Fruit fly (Drosophila melanogaster) whole organism, embryonic: ENCODE data around the gene CG3598.

Experiments
- B-H1 ChIP-seq: fragments of 200-800 bp; sonication (Bioruptor generic); IDR thresholded peaks from 3 replicates; pipeline ENCODE4 v1.3.6; 2022; ENCODE audit warnings: missing biosample characterization, missing genetic modification characterization
- CG1024 ChIP-seq: fragments of 200-800 bp; sonication (Bioruptor generic); IDR thresholded peaks from 2 replicates; pipeline ENCODE4 v1.3.6; 2022; ENCODE audit warnings: missing biosample characterization, missing genetic modification characterization
- CG10462 ChIP-seq: fragments of 200-800 bp; sonication (Bioruptor generic); optimal IDR thresholded peaks from 2 replicates; lab custom pipeline; 2016; ENCODE audit warnings: missing biosample characterization, missing genetic modification characterization
- CG11247 ChIP-seq: fragments of 200-800 bp; sonication (Bioruptor generic); IDR thresholded peaks from 2 replicates; pipeline ENCODE4 v1.3.6; 2022; ENCODE audit warnings: missing biosample characterization, missing genetic modification characterization
- CG13624 ChIP-seq: fragments of 200-800 bp; sonication (Bioruptor generic); optimal IDR thresholded peaks from 2 replicates; lab custom pipeline; 2016; ENCODE audit warnings: missing biosample characterization, missing genetic modification characterization
- CG13894 ChIP-seq: fragments of 200-800 bp; sonication (Bioruptor generic); optimal IDR thresholded peaks from 3 replicates; lab custom pipeline; 2018; ENCODE audit warnings: missing biosample characterization, mild to moderate bottlenecking, missing genetic modification characterization, moderate library complexity
- CG15011 ChIP-seq: fragments of 200-800 bp; sonication (Bioruptor generic); optimal IDR thresholded peaks from 3 replicates; lab custom pipeline; 2018; ENCODE audit warnings: missing biosample characterization, mild to moderate bottlenecking, missing genetic modification characterization
- CG1647 ChIP-seq: fragments of 200-800 bp; sonication (Bioruptor generic); optimal IDR thresholded peaks from 3 replicates; lab custom pipeline; 2016; ENCODE audit warnings: missing biosample characterization, missing genetic modification characterization
- CG17385 ChIP-seq: fragments of 200-800 bp; sonication (Bioruptor generic); optimal IDR thresholded peaks from 3 replicates; lab custom pipeline; 2018; ENCODE audit warnings: missing biosample characterization, mild to moderate bottlenecking, missing genetic modification characterization
- CG17912 ChIP-seq: fragments of 200-800 bp; sonication (Bioruptor generic); optimal IDR thresholded peaks from 2 replicates; lab custom pipeline; 2018; ENCODE audit warnings: missing biosample characterization, mild to moderate bottlenecking, missing genetic modification characterization
- CG2116 ChIP-seq: fragments of 200-800 bp; sonication (Bioruptor generic); optimal IDR thresholded peaks from 3 replicates; lab custom pipeline; 2018; ENCODE audit warnings: missing biosample characterization, mild to moderate bottlenecking, missing genetic modification characterization
- CG2678 ChIP-seq: fragments of 200-800 bp; sonication (Bioruptor generic); optimal IDR thresholded peaks from 3 replicates; lab custom pipeline; 2019; ENCODE audit warnings: missing biosample characterization, mild to moderate bottlenecking, missing genetic modification characterization, moderate library complexity
- CG31441 ChIP-seq: fragments of 200-800 bp; sonication (Bioruptor generic); IDR thresholded peaks from 2 replicates; pipeline ENCODE4 v1.3.6; 2022; ENCODE audit warnings: missing biosample characterization, missing genetic modification characterization
- CG32532 ChIP-seq: fragments of 200-800 bp; sonication (Bioruptor generic); IDR thresholded peaks from 2 replicates; pipeline ENCODE4 v1.3.6; 2022; ENCODE audit warnings: missing biosample characterization, missing genetic modification characterization
- CG32772 ChIP-seq: fragments of 200-800 bp; sonication (Bioruptor generic); IDR thresholded peaks from 2 replicates; pipeline ENCODE4 v1.3.6; 2022; ENCODE audit warnings: missing biosample characterization, missing genetic modification characterization
- CG6175 ChIP-seq: fragments of 200-800 bp; sonication (Bioruptor generic); IDR thresholded peaks from 3 replicates; pipeline ENCODE4 v1.3.6; 2022; ENCODE audit warnings: missing biosample characterization, missing genetic modification characterization
- CG6683 ChIP-seq: fragments of 200-800 bp; sonication (Bioruptor generic); optimal IDR thresholded peaks from 2 replicates; lab custom pipeline; 2017; ENCODE audit warnings: missing biosample characterization, mild to moderate bottlenecking, missing genetic modification characterization, missing genetic modification reagents
- CG7839 ChIP-seq: fragments of 200-800 bp; sonication (Bioruptor generic); optimal IDR thresholded peaks from 3 replicates; lab custom pipeline; 2018; ENCODE audit warnings: missing biosample characterization, mild to moderate bottlenecking, missing genetic modification characterization, moderate library complexity
- CG9215 ChIP-seq: fragments of 200-800 bp; sonication (Bioruptor generic); IDR thresholded peaks from 2 replicates; pipeline ENCODE4 v1.3.6; 2022; ENCODE audit warnings: missing biosample characterization, missing genetic modification characterization
- CTCF ChIP-seq: fragments of 200-800 bp; sonication (Bioruptor generic); optimal IDR thresholded peaks from 2 replicates; lab custom pipeline; 2017; ENCODE audit warnings: missing biosample characterization, mild to moderate bottlenecking, missing genetic modification characterization, moderate library complexity
- D19B ChIP-seq: fragments of 200-800 bp; sonication (Bioruptor generic); optimal IDR thresholded peaks from 2 replicates; lab custom pipeline; 2017; ENCODE audit warnings: missing biosample characterization, mild to moderate bottlenecking, missing genetic modification characterization
- Dip3 ChIP-seq: fragments of 200-800 bp; sonication (Bioruptor generic); optimal IDR thresholded peaks from 3 replicates; lab custom pipeline; 2016; ENCODE audit warnings: missing biosample characterization, missing genetic modification characterization
- Doc3 ChIP-seq: fragments of 200-800 bp; sonication (Bioruptor generic); IDR thresholded peaks from 3 replicates; pipeline ENCODE4 v1.3.6; 2022; ENCODE audit warnings: missing biosample characterization, missing genetic modification characterization; ENCODE audit not compliant: partially characterized antibody
- Dp ChIP-seq: fragments of 200-800 bp; sonication (Bioruptor generic); optimal IDR thresholded peaks from 2 replicates; lab custom pipeline; 2018; ENCODE audit warnings: missing biosample characterization, mild to moderate bottlenecking, missing genetic modification characterization, moderate library complexity
- E2f2 ChIP-seq: fragments of 200-800 bp; sonication (Bioruptor generic); IDR thresholded peaks from 2 replicates; pipeline ENCODE4 v1.3.6; 2022; ENCODE audit warnings: missing biosample characterization, missing genetic modification characterization
- Lim3 ChIP-seq: fragments of 200-800 bp; sonication (Bioruptor generic); IDR thresholded peaks from 2 replicates; pipeline ENCODE4 v1.3.6; 2022; ENCODE audit warnings: missing biosample characterization, missing genetic modification characterization
- Meics ChIP-seq: fragments of 200-800 bp; sonication (Bioruptor generic); optimal IDR thresholded peaks from 2 replicates; lab custom pipeline; 2017; ENCODE audit warnings: missing biosample characterization, mild to moderate bottlenecking, missing genetic modification characterization
- Nf-YB ChIP-seq: fragments of 200-800 bp; sonication (Bioruptor generic); optimal IDR thresholded peaks from 3 replicates; lab custom pipeline; 2019; ENCODE audit warnings: missing biosample characterization, mild to moderate bottlenecking, missing genetic modification characterization, moderate library complexity
- Rx ChIP-seq: fragments of 200-800 bp; sonication (Bioruptor generic); IDR thresholded peaks from 2 replicates; pipeline ENCODE4 v1.3.6; 2022; ENCODE audit warnings: missing biosample characterization, missing genetic modification characterization
- Taf1 ChIP-seq: fragments of 200-800 bp; sonication (Bioruptor generic); IDR thresholded peaks from 2 replicates; pipeline ENCODE4 v1.3.6; 2022; ENCODE audit warnings: missing biosample characterization, missing genetic modification characterization
- Xbp1 ChIP-seq: fragments of 200-800 bp; sonication (Bioruptor generic); optimal IDR thresholded peaks from 3 replicates; lab custom pipeline; 2016; ENCODE audit warnings: missing biosample characterization, mild to moderate bottlenecking, missing genetic modification characterization
- bab2 ChIP-seq: fragments of 200-800 bp; sonication (Bioruptor generic); optimal IDR thresholded peaks from 2 replicates; lab custom pipeline; 2016; ENCODE audit warnings: missing biosample characterization, missing genetic modification characterization
- cas ChIP-seq: fragments of 200-800 bp; sonication (Bioruptor generic); IDR thresholded peaks from 2 replicates; pipeline ENCODE4 v1.3.6; 2022; ENCODE audit warnings: missing biosample characterization, missing genetic modification characterization
- crol ChIP-seq: fragments of 200-800 bp; sonication (Bioruptor generic); IDR thresholded peaks from 2 replicates; pipeline ENCODE4 v1.3.6; 2022; ENCODE audit warnings: missing biosample characterization, missing genetic modification characterization
- dmrt99B ChIP-seq: fragments of 200-800 bp; sonication (Bioruptor generic); optimal IDR thresholded peaks from 2 replicates; lab custom pipeline; 2018; ENCODE audit warnings: missing biosample characterization, mild to moderate bottlenecking, missing genetic modification characterization, moderate library complexity
- dysf ChIP-seq: fragments of 200-800 bp; sonication (Bioruptor generic); IDR thresholded peaks from 3 replicates; pipeline ENCODE4 v1.3.6; 2022; ENCODE audit warnings: missing biosample characterization, missing genetic modification characterization
- esg ChIP-seq: fragments of 200-800 bp; sonication (Bioruptor generic); conservative IDR thresholded peaks from 2 replicates; pipeline ENCODE4 v1.3.6; 2022; ENCODE audit warnings: missing biosample characterization, missing genetic modification characterization
- exex ChIP-seq: fragments of 200-800 bp; sonication (Bioruptor generic); optimal IDR thresholded peaks from 4 replicates; lab custom pipeline; 2018; ENCODE audit warnings: missing biosample characterization, mild to moderate bottlenecking, missing genetic modification characterization, moderate library complexity
- kah ChIP-seq: fragments of 200-800 bp; sonication (Bioruptor generic); optimal IDR thresholded peaks from 2 replicates; lab custom pipeline; 2018; ENCODE audit warnings: missing biosample characterization, mild to moderate bottlenecking, missing genetic modification characterization
- klu ChIP-seq: fragments of 200-800 bp; sonication (Bioruptor generic); IDR thresholded peaks from 2 replicates; pipeline ENCODE4 v1.3.6; 2022; ENCODE audit warnings: missing biosample characterization, missing genetic modification characterization
- lab ChIP-seq: fragments of 200-800 bp; sonication (Bioruptor generic); optimal IDR thresholded peaks from 3 replicates; lab custom pipeline; 2017; ENCODE audit warnings: missing biosample characterization, missing genetic modification characterization, mild to moderate bottlenecking, moderate library complexity, missing genetic modification reagents
- lbe ChIP-seq: fragments of 200-800 bp; sonication (Bioruptor generic); optimal IDR thresholded peaks from 2 replicates; lab custom pipeline; 2016; ENCODE audit warnings: missing biosample characterization, mild to moderate bottlenecking, missing genetic modification characterization
- lilli ChIP-seq: fragments of 200-800 bp; sonication (Bioruptor generic); optimal IDR thresholded peaks from 3 replicates; lab custom pipeline; 2016; ENCODE audit warnings: missing biosample characterization, missing genetic modification characterization
- onecut ChIP-seq: fragments of 200-800 bp; sonication (Bioruptor generic); IDR thresholded peaks from 2 replicates; pipeline ENCODE4 v1.3.6; 2022; ENCODE audit warnings: missing biosample characterization, missing genetic modification characterization
- sd ChIP-seq: fragments of 200-800 bp; sonication (Bioruptor generic); optimal IDR thresholded peaks from 3 replicates; lab custom pipeline; 2018; ENCODE audit warnings: missing biosample characterization, mild to moderate bottlenecking, missing genetic modification characterization, moderate library complexity
- slbo ChIP-seq: fragments of 200-800 bp; sonication (Bioruptor generic); IDR thresholded peaks from 2 replicates; pipeline ENCODE4 v1.3.6; 2022; ENCODE audit warnings: missing biosample characterization, missing genetic modification characterization
- slp2 ChIP-seq: fragments of 200-800 bp; sonication (Bioruptor generic); optimal IDR thresholded peaks from 2 replicates; lab custom pipeline; 2016; ENCODE audit warnings: missing biosample characterization, missing genetic modification characterization
- sqz ChIP-seq: fragments of 200-800 bp; sonication (Bioruptor generic); optimal IDR thresholded peaks from 3 replicates; lab custom pipeline; 2018; ENCODE audit warnings: missing biosample characterization, mild to moderate bottlenecking, missing genetic modification characterization
- stc ChIP-seq: fragments of 200-800 bp; sonication (Bioruptor generic); IDR thresholded peaks from 2 replicates; pipeline ENCODE4 v1.3.6; 2022; ENCODE audit warnings: missing biosample characterization, missing genetic modification characterization
- ttk ChIP-seq: fragments of 200-800 bp; sonication (Bioruptor generic); IDR thresholded peaks from 2 replicates; pipeline ENCODE4 v2.1.2; 2022; ENCODE audit warnings: missing biosample characterization, missing genetic modification characterization
- vvl ChIP-seq: fragments of 200-800 bp; sonication (Bioruptor generic); IDR thresholded peaks from 2 replicates; pipeline ENCODE4 v1.3.6; 2022; ENCODE audit warnings: missing biosample characterization, missing genetic modification characterization

Gene CG3598

dm6 chrX:2915108-2915507, 21.7 kb upstream of the CG3598 start:
- TF ChIP-seq CG7839 (tag; lab: Kevin White, UChicago) (no peak), Taf1 (GFP tag; lab: Robert Waterston, UW) (no peak), E2f2 (GFP tag; lab: Robert Waterston, UW) (no peak), bab2 (no peak), CTCF (GFP tag; lab: Kevin White, UChicago) (peak; percentile 77), lab (GFP tag; lab: Kevin White, UChicago) (no peak), Xbp1 (GFP tag; lab: Kevin White, UChicago) (no peak), dmrt99B (no peak), CG11247 (0 out of 2 replicates have a peak, but pooled peaks have one; percentile 10), Doc3 (GFP tag; lab: Robert Waterston, UW) (no peak), Nf-YB (GFP tag; lab: Kevin White, UChicago) (no peak), lbe (GFP tag; lab: Kevin White, UChicago) (no peak), CG1647 (GFP tag; lab: Kevin White, UChicago) (no peak)

dm6 chrX:2918551-2918950, 18.3 kb upstream of the CG3598 start:
- TF ChIP-seq kah (GFP tag; lab: Kevin White, UChicago) (no peak), vvl (GFP tag; lab: Robert Waterston, UW) (0 out of 2 replicates have a peak, but pooled peaks have one; percentile 27), sd (tag; lab: Kevin White, UChicago) (peak; percentile 46), CG32772 (GFP tag; lab: Robert Waterston, UW) (0 out of 2 replicates have a peak, but pooled peaks have one; percentile 33), CG6683 (GFP tag; lab: Kevin White, UChicago) (no peak), CG32532 (GFP tag; lab: Robert Waterston, UW) (0 out of 2 replicates have a peak, but pooled peaks have one; percentile 25), CG1024 (GFP tag; lab: Robert Waterston, UW) (no peak), ttk (GFP tag; lab: Robert Waterston, UW) (peak; percentile 42; the same call in 1 of the 2 replicates), dysf (no peak), klu (peak; percentile 74), CG13894 (peak; percentile 36), crol (peak; percentile 83), sqz (peak; percentile 59), slbo (GFP tag; lab: Robert Waterston, UW) (peak; percentile 23; the same call in 1 of the 2 replicates), CG6175 (GFP tag; lab: Robert Waterston, UW) (peak; percentile 71; the same call in 2 of the 3 replicates)

- TF ChIP-seq Dp (GFP tag; lab: Kevin White, UChicago) (no peak), slp2 (peak; percentile 55), cas (peak; percentile 81), CG10462 (GFP tag; lab: Kevin White, UChicago) (peak; percentile 23), CG2678 (tag; lab: Kevin White, UChicago) (peak; percentile 84), Rx (GFP tag; lab: Robert Waterston, UW) (peak; percentile 63; the same call in 1 of the 2 replicates), Meics (peak; percentile 81), exex (tag; lab: Kevin White, UChicago) (no peak), Dip3 (peak; percentile 59), CG9215 (peak; percentile 60), CG15011 (GFP tag; lab: Kevin White, UChicago) (peak; percentile 44), D19B (peak; percentile 63), stc (GFP tag; lab: Robert Waterston, UW) (peak; percentile 72), CG13624 (peak; percentile 87), CG17385 (GFP tag; lab: Kevin White, UChicago) (peak; percentile 68), onecut (GFP tag; lab: Robert Waterston, UW) (peak; percentile 56; the same call in 1 of the 2 replicates), Lim3 (GFP tag; lab: Robert Waterston, UW) (no peak), CG31441 (GFP tag; lab: Robert Waterston, UW) (peak; percentile 56), lilli (GFP tag; lab: Kevin White, UChicago) (peak; percentile 84), CG17912 (GFP tag; lab: Kevin White, UChicago) (no peak), esg (GFP tag; lab: Robert Waterston, UW) (peak; percentile 73), CG2116 (GFP tag; lab: Kevin White, UChicago) (peak; percentile 20), B-H1 (GFP tag; lab: Robert Waterston, UW) (peak; percentile 57)
Measured at dm6 chrX:2919742-2920141, 17.1 kb upstream of the CG3598 start, which contains the start of gene CG3588. Gene CG3588, plus strand, starts transcription at chrX:2919770.
